Worm (Caenorhabditis elegans) whole organism, young adult: ENCODE measurements around the gene C47G2.4.

Experiments
- madf-6 ChIP-seq: fragments of 200-800 bp; sonication (Bioruptor generic); IDR thresholded peaks from 2 replicates; pipeline ENCODE4 v1.3.6; 2022; ENCODE audit warnings: missing genetic modification reagents, missing genetic modification characterization, missing compliant biosample characterization
- nhr-90 ChIP-seq: sonication (generic microtip); optimal IDR thresholded peaks from 2 replicates; lab custom pipeline; 2016; ENCODE audit warnings: missing genotype, mild to moderate bottlenecking, missing genetic modification characterization, missing compliant biosample characterization
- sptf-2 ChIP-seq: fragments of 200-800 bp; sonication (Bioruptor generic); optimal IDR thresholded peaks from 2 replicates; lab custom pipeline; 2018; ENCODE audit warnings: mild to moderate bottlenecking, missing genetic modification characterization, missing compliant biosample characterization

- TF ChIP-seq sptf-2 (no peak), nhr-90 (no peak), madf-6 (GFP tag; lab: Robert Waterston, UW) (no peak)
These were observed 35.6 kb upstream of the C47G2.4 start, which contains the start of gene tag-180 for ce11 chrII:11329021-11329479.
